Fruit fly (Drosophila melanogaster): ENCODE data around the gene Nhe3.
A peak's percentile ranks its signal among the peaks of the same experiment; 100 is the strongest.

Nhe3 gene

dm6 chr2L:6708997-6709662, 25.0 kb upstream of the Nhe3 start, which contains the start of gene Tsp (continued):
- TF ChIP-seq jigr1 (GFP tag; IDR thresholded peaks at IDR 0.05), result no peak
- TF ChIP-seq lab (GFP tag; optimal IDR thresholded peaks at IDR 0.05), result peak; percentile 14

dm6 chr2L:6706368-6706919, 22.3 kb upstream of the Nhe3 start:
- TF ChIP-seq sd (tag; optimal IDR thresholded peaks at IDR 0.05), result peak; percentile 43
- no peak for TF ChIP-seq CG12219 (GFP tag; optimal IDR thresholded peaks at IDR 0.05)
- TF ChIP-seq CG30431 (GFP tag; optimal IDR thresholded peaks at IDR 0.05), result no peak
- peak; percentile 73; the same call in 1 of the 4 replicates for TF ChIP-seq chinmo (GFP tag; IDR thresholded peaks at IDR 0.05; ENCODE audit: partially characterized antibody)
- no peak for TF ChIP-seq inv (GFP tag; IDR thresholded peaks at IDR 0.05; ENCODE audit: partially characterized antibody)
- no peak for TF ChIP-seq Dek (tag; optimal IDR thresholded peaks at IDR 0.05)
- peak; percentile 69; the same call in 1 of the 2 replicates for TF ChIP-seq Awh (GFP tag; IDR thresholded peaks at IDR 0.05)
- peak; percentile 16 for TF ChIP-seq oc (tag; optimal IDR thresholded peaks at IDR 0.05)
- no peak for TF ChIP-seq knrl (GFP tag; IDR thresholded peaks at IDR 0.05; ENCODE audit: partially characterized antibody)
- peak; percentile 74 for TF ChIP-seq abd-A (tag; optimal IDR thresholded peaks at IDR 0.05)
- TF ChIP-seq vvl (GFP tag; IDR thresholded peaks at IDR 0.05), result peak; percentile 65; the same call in 1 of the 2 replicates
- no peak for TF ChIP-seq CG30020 (tag; optimal IDR thresholded peaks at IDR 0.05)
- TF ChIP-seq btn (GFP tag; optimal IDR thresholded peaks at IDR 0.05), result no peak
- TF ChIP-seq CG11456 (GFP tag; IDR thresholded peaks at IDR 0.05), result no peak
- TF ChIP-seq Drgx (GFP tag; IDR thresholded peaks at IDR 0.05), result no peak
- TF ChIP-seq CG13894 (tag; optimal IDR thresholded peaks at IDR 0.05), result peak; percentile 1
- no peak for TF ChIP-seq Hr3 (GFP tag; optimal IDR thresholded peaks at IDR 0.05)
- peak in 1 of 2 experiments; percentile 9 for TF ChIP-seq Pdp1 (GFP tag; optimal IDR thresholded peaks at IDR 0.05)
- TF ChIP-seq Chrac-16 (GFP tag; optimal IDR thresholded peaks at IDR 0.05), result no peak
- TF ChIP-seq CG11398 (GFP tag; optimal IDR thresholded peaks at IDR 0.05), result no peak
- no peak for TF ChIP-seq CG1024 (GFP tag; IDR thresholded peaks at IDR 0.05)

dm6 chr2L:6705081-6705480, 20.9 kb upstream of the Nhe3 start:
- peak; percentile 67; the same call in 1 of the 2 replicates for TF ChIP-seq Adf1 (GFP tag; IDR thresholded peaks at IDR 0.05)
- TF ChIP-seq BtbVII (GFP tag; optimal IDR thresholded peaks at IDR 0.05), result no peak
- no peak for TF ChIP-seq Hmx (GFP tag; optimal IDR thresholded peaks at IDR 0.05)
- peak; percentile 28; the same call in 1 of the 2 replicates for TF ChIP-seq H2.0 (GFP tag; IDR thresholded peaks at IDR 0.05)
- peak; percentile 79 for TF ChIP-seq CG5180 (GFP tag; optimal IDR thresholded peaks at IDR 0.05)
- TF ChIP-seq knrl (GFP tag; IDR thresholded peaks at IDR 0.05; ENCODE audit: partially characterized antibody), result 0 out of 3 replicates have a peak, but pooled peaks have one; percentile 15
- peak; percentile 16 for TF ChIP-seq CG12769 (tag; optimal IDR thresholded peaks at IDR 0.05)
- TF ChIP-seq sr (GFP tag; IDR thresholded peaks at IDR 0.05), result peak; percentile 37; the same call in 1 of the 3 replicates
- TF ChIP-seq sna (GFP tag; IDR thresholded peaks at IDR 0.05; ENCODE audit: partially characterized antibody), result 0 out of 2 replicates have a peak, but pooled peaks have one; percentile 15
- peak; percentile 22 for TF ChIP-seq ewg (GFP tag; optimal IDR thresholded peaks at IDR 0.05)
- TF ChIP-seq mirr (GFP tag; optimal IDR thresholded peaks at IDR 0.05), result no peak
- no peak for TF ChIP-seq CG10321 (GFP tag; IDR thresholded peaks at IDR 0.05)
- 0 out of 3 replicates have a peak, but pooled peaks have one; percentile 26 for TF ChIP-seq CG6175 (GFP tag; IDR thresholded peaks at IDR 0.05)
- peak; percentile 99 for TF ChIP-seq CG8359 (GFP tag; optimal IDR thresholded peaks at IDR 0.05; ENCODE audit: borderline replicate concordance)
- TF ChIP-seq CG9932 (GFP tag; IDR thresholded peaks at IDR 0.05), result 0 out of 2 replicates have a peak, but pooled peaks have one; percentile 13
- TF ChIP-seq otp (GFP tag; IDR thresholded peaks at IDR 0.05), result 0 out of 3 replicates have a peak, but pooled peaks have one; percentile 6
- peak; percentile 5; the same call in 1 of the 2 replicates for TF ChIP-seq CG14014 (GFP tag; IDR thresholded peaks at IDR 0.05)
- 0 out of 4 replicates have a peak, but pooled peaks have one; percentile 48 for TF ChIP-seq chinmo (GFP tag; IDR thresholded peaks at IDR 0.05; ENCODE audit: partially characterized antibody)
